Worm (Caenorhabditis elegans) whole organism, L4/young adult: ENCODE data around the gene clec-67.

Experiments
- W03F9.2 ChIP-seq: fragments of 150-350 bp; optimal IDR thresholded peaks from 2 replicates; lab custom pipeline; 2014; ENCODE audit warnings: missing biosample characterization, missing genetic modification characterization
- him-1 ChIP-seq: sonication (generic microtip); optimal IDR thresholded peaks from 2 replicates; lab custom pipeline; 2016; ENCODE audit warnings: missing genotype, missing genetic modification reagents, missing genetic modification characterization, missing compliant biosample characterization

DNA sequence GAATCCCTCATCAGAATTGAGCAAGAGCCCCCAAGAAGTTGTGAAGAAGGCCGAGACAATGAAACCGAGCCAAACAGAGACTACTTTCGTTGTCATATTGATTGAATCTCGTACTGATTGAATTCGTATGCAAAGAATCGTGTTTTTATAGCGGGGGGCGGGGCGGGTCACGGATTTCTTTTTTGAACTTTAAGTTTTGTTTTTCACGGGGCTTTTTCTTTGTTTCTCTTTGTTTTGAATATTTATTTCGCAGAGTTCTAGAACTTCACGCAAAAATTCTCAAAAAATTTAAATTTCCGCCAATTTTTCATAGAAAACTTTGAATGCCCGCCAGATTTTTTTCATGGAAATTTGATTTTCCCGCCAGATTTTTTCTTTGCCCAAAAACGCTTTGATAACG, 34.1 kb downstream of the clec-67 start, which contains the start of gene clec-73:
- TF ChIP-seq him-1 (tag; lab: Kevin White, UChicago), result no peak
- no peak for TF ChIP-seq W03F9.2 (tag; lab: Kevin White, UChicago)
